Worm (Caenorhabditis elegans): ENCODE results near the gene W02D7.12.

The W02D7.12 gene

DNA sequence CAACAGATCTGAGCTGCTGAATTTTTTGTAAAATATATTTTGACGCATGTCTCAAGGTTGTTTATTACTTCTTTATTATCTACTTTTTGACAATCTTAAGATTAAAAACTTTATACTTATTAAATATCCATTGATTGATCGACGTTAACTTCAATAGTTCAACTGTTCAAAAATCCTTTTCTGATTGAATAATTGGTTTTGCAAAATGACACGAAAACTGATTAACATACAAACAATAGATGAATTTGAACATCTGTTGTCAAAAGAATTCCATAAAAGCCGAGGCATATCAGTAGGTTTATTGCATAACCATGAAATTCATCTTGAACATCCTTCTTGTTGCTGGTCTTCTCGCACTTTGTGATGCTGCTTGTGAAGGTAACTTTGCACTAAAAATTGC, at the start of gene W02D7.12:
Gene W02D7.12 (plus strand): TSS at position 301 of the 400 bp plus-strand sequence.
- TF ChIP-seq pha-4 (tag; optimal IDR thresholded peaks at IDR 0.05) (no peak), lin-39 (tag; optimal IDR thresholded peaks at IDR 0.05) (no peak), ceh-9 (tag; optimal IDR thresholded peaks at IDR 0.05) (no peak), fkh-2 (tag; optimal IDR thresholded peaks at IDR 0.05) (no peak), mml-1 (tag; optimal IDR thresholded peaks at IDR 0.05) (no peak), nhr-76 (tag; optimal IDR thresholded peaks at IDR 0.05) (no peak), nhr-237 (tag; optimal IDR thresholded peaks at IDR 0.05) (no peak), daf-12 (tag; optimal IDR thresholded peaks at IDR 0.05) (no peak), ama-1 (optimal IDR thresholded peaks at IDR 0.05) (no peak), ceh-28 (tag; optimal IDR thresholded peaks at IDR 0.05) (no peak), fos-1 (tag; optimal IDR thresholded peaks at IDR 0.05) (no peak), ztf-4 (tag; optimal IDR thresholded peaks at IDR 0.05) (no peak)

DNA sequence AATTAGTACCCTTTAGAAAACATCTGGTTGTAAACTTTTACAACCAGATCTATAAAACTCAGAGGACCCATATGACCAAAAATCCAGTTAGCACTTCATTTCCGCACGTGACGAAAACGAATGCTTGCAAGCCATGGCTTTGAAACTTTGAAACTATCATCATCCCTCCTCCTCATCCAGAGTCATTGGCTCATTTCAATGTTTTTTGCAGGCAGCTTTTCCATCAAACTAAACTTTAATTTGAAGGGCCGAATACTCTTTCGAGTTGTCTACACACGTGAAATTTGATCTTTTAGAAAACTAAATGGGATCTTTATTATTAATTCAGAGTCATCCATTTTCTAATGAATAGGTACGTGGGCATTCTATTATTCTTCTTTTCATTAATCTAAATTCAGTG, 49.1 kb upstream of the W02D7.12 start:
- TF ChIP-seq lin-15B (tag; optimal IDR thresholded peaks at IDR 0.05) (no peak), zag-1 (tag; optimal IDR thresholded peaks at IDR 0.05) (no peak), jun-1 (tag; optimal IDR thresholded peaks at IDR 0.05) (no peak), elt-3 (tag; optimal IDR thresholded peaks at IDR 0.05) (no peak), egl-5 (tag; optimal IDR thresholded peaks at IDR 0.05) (no peak), lin-39 (tag; optimal IDR thresholded peaks at IDR 0.05) (no peak), nhr-77 (tag; optimal IDR thresholded peaks at IDR 0.05) (no peak), eor-1 (tag; optimal IDR thresholded peaks at IDR 0.05) (no peak), egl-27 (tag; optimal IDR thresholded peaks at IDR 0.05) (no peak), pha-4 (tag; optimal IDR thresholded peaks at IDR 0.05) (no peak), ZK546.5 (tag; optimal IDR thresholded peaks at IDR 0.05) (no peak)

DNA sequence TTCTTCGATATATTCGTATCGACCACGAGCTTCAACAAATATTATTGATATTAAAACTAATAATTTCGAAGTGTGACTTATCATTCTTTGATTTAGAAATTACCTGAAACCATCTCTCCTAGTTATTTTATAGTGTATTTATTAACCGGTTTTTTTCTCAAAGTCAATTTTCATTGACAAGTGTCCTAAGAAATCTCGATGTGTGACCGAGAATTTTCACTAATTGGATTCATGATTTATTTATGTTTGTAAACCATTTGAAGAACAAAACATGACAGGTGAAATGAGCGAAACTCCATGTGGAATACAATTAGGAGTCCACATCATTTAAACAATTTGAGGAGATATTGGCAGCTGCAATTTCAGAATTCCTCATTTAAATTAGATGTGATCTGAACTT, 47.8 kb upstream of the W02D7.12 start, which contains the start of gene C16D9.8:
Gene C16D9.8 (minus strand): TSS at position 101 of the 400 bp plus-strand sequence.
- TF ChIP-seq nhr-12 (tag; optimal IDR thresholded peaks at IDR 0.05) (no peak), elt-2 (tag; optimal IDR thresholded peaks at IDR 0.05) (no peak), unc-39 (tag; optimal IDR thresholded peaks at IDR 0.05) (no peak), nhr-237 (tag; optimal IDR thresholded peaks at IDR 0.05) (no peak), fkh-2 (tag; optimal IDR thresholded peaks at IDR 0.05) (no peak), nhr-76 (tag; optimal IDR thresholded peaks at IDR 0.05) (no peak), mdl-1 (tag; optimal IDR thresholded peaks at IDR 0.05) (no peak), ceh-82 (tag; optimal IDR thresholded peaks at IDR 0.05) (no peak), nhr-23 (tag; optimal IDR thresholded peaks at IDR 0.05) (no peak), ztf-4 (tag; optimal IDR thresholded peaks at IDR 0.05) (no peak), nhr-67 (tag; optimal IDR thresholded peaks at IDR 0.05) (no peak), nfya-1 (tag; optimal IDR thresholded peaks at IDR 0.05; ENCODE audit: insufficient read depth) (no peak)

DNA sequence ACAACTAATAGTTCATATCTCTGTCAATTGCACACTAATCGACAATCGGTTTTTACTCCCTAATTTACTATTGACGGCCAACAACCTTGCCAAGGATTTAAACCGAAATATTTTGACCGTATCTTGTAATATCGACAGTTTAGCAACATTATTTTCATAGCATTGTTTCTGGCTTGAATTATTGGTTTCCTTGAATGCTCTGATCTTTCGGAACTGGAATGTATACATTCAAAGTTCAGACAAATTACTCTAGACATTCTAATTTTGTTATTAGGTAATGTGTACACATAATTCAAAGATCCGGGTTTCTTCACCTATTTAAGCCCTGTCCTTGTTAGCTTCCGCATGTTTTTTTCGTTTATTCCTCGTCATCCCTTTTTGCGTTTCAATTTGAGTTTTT, 47.4 kb upstream of the W02D7.12 start, which contains the start of gene C16D9.9:
Gene C16D9.9 (plus strand): TSS at position 301 of the 400 bp plus-strand sequence.
- TF ChIP-seq daf-12 (tag; optimal IDR thresholded peaks at IDR 0.05) (no peak), eor-1 (tag; optimal IDR thresholded peaks at IDR 0.05) (no peak), unc-39 (tag; optimal IDR thresholded peaks at IDR 0.05) (no peak), egl-5 (tag; optimal IDR thresholded peaks at IDR 0.05) (no peak), ceh-9 (tag; optimal IDR thresholded peaks at IDR 0.05) (no peak), nhr-76 (tag; optimal IDR thresholded peaks at IDR 0.05) (no peak), ZK546.5 (tag; optimal IDR thresholded peaks at IDR 0.05) (no peak), R02D3.7 (tag; optimal IDR thresholded peaks at IDR 0.05) (no peak), fkh-2 (tag; optimal IDR thresholded peaks at IDR 0.05) (no peak), elt-3 (tag; optimal IDR thresholded peaks at IDR 0.05) (no peak), nhr-67 (tag; optimal IDR thresholded peaks at IDR 0.05) (no peak), elt-1 (tag; optimal IDR thresholded peaks at IDR 0.05) (no peak), fos-1 (tag; optimal IDR thresholded peaks at IDR 0.05) (no peak), nhr-25 (tag; optimal IDR thresholded peaks at IDR 0.05) (no peak)

DNA sequence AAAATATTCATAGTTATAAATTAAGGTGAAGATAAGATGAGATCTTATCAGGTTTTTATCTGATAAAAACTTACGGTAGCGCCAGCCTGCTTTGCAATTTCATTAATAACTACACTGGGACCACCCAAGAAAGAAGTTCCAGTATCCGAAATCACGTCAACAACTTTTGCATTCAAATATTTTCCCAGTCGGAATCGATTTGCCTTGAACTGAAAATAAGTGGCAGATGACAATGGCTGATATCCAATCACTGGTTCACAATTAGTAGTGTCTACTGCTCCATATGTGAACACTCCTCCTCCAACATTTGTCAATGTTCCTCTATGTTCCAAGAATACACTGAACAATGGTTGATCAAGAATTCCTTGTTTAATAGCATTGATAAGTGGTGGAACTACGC, 45.1 kb upstream of the W02D7.12 start, which contains the start of gene F21F8.5:
Gene F21F8.5 (minus strand): TSS at position 101 of the 400 bp plus-strand sequence.
- no peak for TF ChIP-seq jun-1 (tag; optimal IDR thresholded peaks at IDR 0.05)
- TF ChIP-seq unc-62 (GFP tag; optimal IDR thresholded peaks at IDR 0.05) = no peak
- no peak for TF ChIP-seq lin-15B (tag; optimal IDR thresholded peaks at IDR 0.05)
- no peak for TF ChIP-seq elt-3 (tag; optimal IDR thresholded peaks at IDR 0.05)
- TF ChIP-seq lsy-12 (tag; optimal IDR thresholded peaks at IDR 0.05) = no peak

Measured in whole organism, L3 larva.